Worm (Caenorhabditis elegans): ENCODE measurements around the gene F14F3.5.

ce11 chrX:10514834-10515233, 14.2 kb downstream of the F14F3.5 start:
- TF ChIP-seq snpc-4 (tag; optimal IDR thresholded peaks at IDR 0.05): no peak
- no peak for TF ChIP-seq pha-4 (tag; optimal IDR thresholded peaks at IDR 0.05)
- no peak for TF ChIP-seq elt-1 (tag; optimal IDR thresholded peaks at IDR 0.05; ENCODE audit: borderline replicate concordance, insufficient read depth)
- no peak for TF ChIP-seq M03D4.4 (tag; optimal IDR thresholded peaks at IDR 0.05)
- no peak for TF ChIP-seq unc-62 (GFP tag; optimal IDR thresholded peaks at IDR 0.05)
- no peak for TF ChIP-seq mls-2 (tag; optimal IDR thresholded peaks at IDR 0.05)
- no peak for TF ChIP-seq nhr-2 (tag; optimal IDR thresholded peaks at IDR 0.05)
- no peak for TF ChIP-seq lin-13 (tag; optimal IDR thresholded peaks at IDR 0.05)
- TF ChIP-seq mab-5 (tag; optimal IDR thresholded peaks at IDR 0.05): no peak
- TF ChIP-seq sem-2 (GFP tag; optimal IDR thresholded peaks at IDR 0.05): no peak
